Fruit fly (Drosophila melanogaster) whole organism, embryonic: ENCODE results near the gene Sprn.

Source experiments
- Abd-B ChIP-seq: fragments of 200-800 bp; sonication (Bioruptor generic); optimal IDR thresholded peaks from 2 replicates; lab custom pipeline; 2018; ENCODE audit warnings: missing biosample characterization, mild to moderate bottlenecking, missing genetic modification characterization, moderate library complexity
- Elba2 ChIP-seq: fragments of 200-800 bp; sonication (Bioruptor generic); optimal IDR thresholded peaks from 3 replicates; lab custom pipeline; 2016; ENCODE audit warnings: missing biosample characterization, missing genetic modification characterization

dm6 chr3L:11869328-11869727, 9.6 kb upstream of the Sprn start:
- no peak for TF ChIP-seq Elba2 (GFP tag; lab: Kevin White, UChicago)
- no peak for TF ChIP-seq Abd-B (GFP tag; lab: Kevin White, UChicago)
